Worm (Caenorhabditis elegans) whole organism, young adult: ENCODE data around the gene nhl-3.

Source experiments
- B0019.2 ChIP-seq: fragments of 200-800 bp; sonication (Bioruptor generic); conservative IDR thresholded peaks from 2 replicates; pipeline ENCODE4 v1.3.6; 2022; ENCODE audit warnings: missing genetic modification reagents, missing genetic modification characterization, missing compliant biosample characterization
- B0336.3 ChIP-seq: fragments of 200-800 bp; sonication (Bioruptor generic); IDR thresholded peaks from 2 replicates; pipeline ENCODE4 v1.3.6; 2022; ENCODE audit warnings: missing genetic modification characterization, missing compliant biosample characterization
- F57A8.1 ChIP-seq: fragments of 200-800 bp; sonication (Bioruptor generic); optimal IDR thresholded peaks from 2 replicates; lab custom pipeline; 2018; ENCODE audit warnings: mild to moderate bottlenecking, missing genetic modification characterization, moderate library complexity, missing compliant biosample characterization
- cebp-1 ChIP-seq, 2 experiments: fragments of 200-800 bp in 1 of 2; sonication (Bioruptor generic) in 1 of 2; sonication (generic microtip) in 1 of 2; IDR thresholded peaks in 1 of 2; optimal IDR thresholded peaks in 1 of 2; 2 replicates each; pipeline versions ENCODE4 v1.3.6 to Lab custom; 2017 to 2022; ENCODE audit warnings: missing compliant biosample characterization in 2 of 2, missing genetic modification characterization in 2 of 2, mild to moderate bottlenecking in 1 of 2, missing genetic modification reagents in 1 of 2, moderate library complexity in 1 of 2
- ceh-40 ChIP-seq: fragments of 200-800 bp; sonication (Bioruptor generic); IDR thresholded peaks from 2 replicates; pipeline ENCODE4 v1.3.6; 2022; ENCODE audit warnings: missing genetic modification characterization, missing compliant biosample characterization
- egrh-3 ChIP-seq: fragments of 200-800 bp; sonication (Bioruptor generic); IDR thresholded peaks from 2 replicates; pipeline ENCODE4 v1.3.6; 2022; ENCODE audit warnings: missing genetic modification reagents, missing genetic modification characterization, missing compliant biosample characterization
- fkh-3 ChIP-seq: sonication (generic microtip); optimal IDR thresholded peaks from 2 replicates; lab custom pipeline; 2016; ENCODE audit warnings: mild to moderate bottlenecking, missing genetic modification characterization, missing compliant biosample characterization
- pha-4 ChIP-seq: fragments of 150-350 bp; sonication (generic microtip); optimal IDR thresholded peaks from 2 replicates; lab custom pipeline; 2014; ENCODE audit warnings: missing biosample characterization, missing genetic modification reagents, missing genetic modification characterization
- unc-62 ChIP-seq: fragments of 150-350 bp; optimal IDR thresholded peaks from 2 replicates; lab custom pipeline; 2014; ENCODE audit warnings: missing biosample characterization, missing genetic modification reagents, missing genetic modification characterization
- ztf-6 ChIP-seq: fragments of 200-800 bp; sonication (Bioruptor generic); IDR thresholded peaks from 2 replicates; pipeline ENCODE4 v1.3.6; 2022; ENCODE audit warnings: missing genetic modification reagents, missing genetic modification characterization, missing compliant biosample characterization

- TF ChIP-seq ztf-6 (GFP tag; lab: Robert Waterston, UW) (no peak), unc-62 (GFP tag; lab: Kevin White, UChicago) (no peak), ceh-40 (GFP tag; lab: Robert Waterston, UW) (no peak), B0336.3 (GFP tag; lab: Robert Waterston, UW) (no peak), B0019.2 (GFP tag; lab: Robert Waterston, UW) (no peak), fkh-3 (no peak), cebp-1 (GFP tag; IDR thresholded peaks at IDR 0.05; lab: Robert Waterston, UW) (no peak), cebp-1 (tag; optimal IDR thresholded peaks at IDR 0.05; lab: Kevin White, UChicago) (no peak), pha-4 (tag; lab: Kevin White, UChicago) (no peak), egrh-3 (GFP tag; lab: Robert Waterston, UW) (no peak), F57A8.1 (no peak)
Observed at ce11 chrII:602969-603368, 1.0 kb upstream of the nhl-3 start.
